Worm (Caenorhabditis elegans): Measurements from ENCODE around the gene C49C3.10.

Gene C49C3.10

ce11 chrIV:17342667-17343066 is 3.9 kb upstream of the C49C3.10 start, which contains the start of gene C49C3.21:
C49C3.21 (plus strand) TSS chrIV:17342967.
- TF ChIP-seq gmeb-2 (tag; optimal IDR thresholded peaks at IDR 0.05) (no peak), ceh-9 (tag; optimal IDR thresholded peaks at IDR 0.05) (no peak), hlh-13 (GFP tag; optimal IDR thresholded peaks at IDR 0.05) (no peak), fax-1 (tag; optimal IDR thresholded peaks at IDR 0.05) (no peak), zip-5 (tag; optimal IDR thresholded peaks at IDR 0.05) (no peak), ceh-18 (tag; optimal IDR thresholded peaks at IDR 0.05) (no peak), rnt-1 (tag; optimal IDR thresholded peaks at IDR 0.05) (no peak), T23F11.4 (GFP tag; optimal IDR thresholded peaks at IDR 0.05) (no peak), unc-86 (tag; optimal IDR thresholded peaks at IDR 0.05) (no peak), dmd-4 (tag; optimal IDR thresholded peaks at IDR 0.05; ENCODE audit: borderline replicate concordance) (no peak), ttx-3 (tag; optimal IDR thresholded peaks at IDR 0.05) (no peak), Y22D7AL.16 (tag; optimal IDR thresholded peaks at IDR 0.05) (no peak), ahr-1 (tag; optimal IDR thresholded peaks at IDR 0.05) (no peak), sox-2 (GFP tag; IDR thresholded peaks at IDR 0.05) (no peak), dve-1 (tag; optimal IDR thresholded peaks at IDR 0.05) (no peak), nhr-232 (tag; optimal IDR thresholded peaks at IDR 0.05) (no peak), sdc-2 (tag; optimal IDR thresholded peaks at IDR 0.05) (no peak)

- no peak for TF ChIP-seq hlh-13 (GFP tag; optimal IDR thresholded peaks at IDR 0.05)
- no peak for TF ChIP-seq ahr-1 (tag; optimal IDR thresholded peaks at IDR 0.05)
- TF ChIP-seq pag-3 (tag; optimal IDR thresholded peaks at IDR 0.05; ENCODE audit: borderline replicate concordance) = no peak
- TF ChIP-seq ceh-31 (tag; optimal IDR thresholded peaks at IDR 0.05) = no peak
- TF ChIP-seq Y22D7AL.16 (tag; optimal IDR thresholded peaks at IDR 0.05) = no peak
- TF ChIP-seq ceh-6 (GFP tag; optimal IDR thresholded peaks at IDR 0.05) = no peak
- TF ChIP-seq fkh-10 (GFP tag; optimal IDR thresholded peaks at IDR 0.05) = no peak
- no peak for TF ChIP-seq K02D7.2 (tag; optimal IDR thresholded peaks at IDR 0.05)
Measured at ce11 chrIV:17342179-17342578, 3.4 kb upstream of the C49C3.10 start, which contains the start of gene C49C3.9. C49C3.9 (minus strand) TSS chrIV:17342314.

- no peak for TF ChIP-seq ceh-22 (tag; optimal IDR thresholded peaks at IDR 0.05)
- TF ChIP-seq hlh-8 (tag; optimal IDR thresholded peaks at IDR 0.05) = no peak
- no peak for TF ChIP-seq lim-6 (tag; optimal IDR thresholded peaks at IDR 0.05)
- no peak for TF ChIP-seq syd-9 (tag; optimal IDR thresholded peaks at IDR 0.05)
- TF ChIP-seq pag-3 (tag; optimal IDR thresholded peaks at IDR 0.05; ENCODE audit: borderline replicate concordance) = no peak
- no peak for TF ChIP-seq hlh-6 (tag; optimal IDR thresholded peaks at IDR 0.05)
- TF ChIP-seq fkh-6 (tag; optimal IDR thresholded peaks at IDR 0.05) = no peak
- no peak for TF ChIP-seq unc-3 (GFP tag; conservative IDR thresholded peaks at IDR 0.05)
- TF ChIP-seq unc-3 (tag; optimal IDR thresholded peaks at IDR 0.05) = no peak
- TF ChIP-seq pqm-1 (tag; optimal IDR thresholded peaks at IDR 0.05) = no peak
- no peak for TF ChIP-seq sdc-2 (tag; optimal IDR thresholded peaks at IDR 0.05)
Measured at ce11 chrIV:17341033-17341432, 2.3 kb upstream of the C49C3.10 start.

ce11 chrIV:17335031-17335430 is 3.7 kb downstream of the C49C3.10 start, which contains the start of gene C49C3.8:
C49C3.8 (plus strand) TSS chrIV:17335203.
- TF ChIP-seq C38D4.7 (GFP tag; optimal IDR thresholded peaks at IDR 0.05) = no peak
- peak; percentile 45 for TF ChIP-seq ceh-48 (tag; optimal IDR thresholded peaks at IDR 0.05)
- no peak for TF ChIP-seq ama-1 (optimal IDR thresholded peaks at IDR 0.05)

ce11 chrIV:17333542-17334281 is 5.1 kb downstream of the C49C3.10 start, which contains the start of gene C49C3.15:
C49C3.15 (plus strand) TSS chrIV:17334231.
- TF ChIP-seq ceh-9 (tag; optimal IDR thresholded peaks at IDR 0.05) = no peak
- no peak for TF ChIP-seq T23F11.4 (GFP tag; optimal IDR thresholded peaks at IDR 0.05)
- peak; percentile 15 for TF ChIP-seq nfya-1 (tag; optimal IDR thresholded peaks at IDR 0.05)
- TF ChIP-seq ceh-31 (tag; optimal IDR thresholded peaks at IDR 0.05) = peak; percentile 21
- no peak for TF ChIP-seq Y22D7AL.16 (tag; optimal IDR thresholded peaks at IDR 0.05)
- TF ChIP-seq lin-11 (tag; optimal IDR thresholded peaks at IDR 0.05) = no peak
- no peak for TF ChIP-seq sox-4 (tag; optimal IDR thresholded peaks at IDR 0.05)
- TF ChIP-seq che-1 (tag; optimal IDR thresholded peaks at IDR 0.05) = no peak
- TF ChIP-seq hlh-30 (tag; optimal IDR thresholded peaks at IDR 0.05; ENCODE audit: insufficient read depth) = peak; percentile 77
- peak; percentile 38 for TF ChIP-seq unc-55 (GFP tag; optimal IDR thresholded peaks at IDR 0.05)
